Fruit fly (Drosophila melanogaster) whole organism, prepupa: ENCODE data around the gene wdb.

Experiments used
- CG10631 ChIP-seq: fragments of 200-800 bp; sonication (Bioruptor generic); optimal IDR thresholded peaks from 2 replicates; lab custom pipeline; 2016; ENCODE audit warnings: missing biosample characterization, missing genetic modification characterization
- CG10669 ChIP-seq: fragments of 200-800 bp; sonication (Bioruptor generic); optimal IDR thresholded peaks from 3 replicates; lab custom pipeline; 2018; ENCODE audit warnings: missing biosample characterization, mild to moderate bottlenecking, missing genetic modification characterization, moderate library complexity
- CG11902 ChIP-seq: fragments of 200-800 bp; sonication (Bioruptor generic); optimal IDR thresholded peaks from 3 replicates; lab custom pipeline; 2016; ENCODE audit warnings: missing biosample characterization, missing genetic modification characterization
- CG16779 ChIP-seq: fragments of 200-800 bp; sonication (Bioruptor generic); optimal IDR thresholded peaks from 3 replicates; lab custom pipeline; 2017; ENCODE audit warnings: missing biosample characterization, mild to moderate bottlenecking, missing genetic modification characterization
- CG3032 ChIP-seq: fragments of 200-800 bp; optimal IDR thresholded peaks from 2 replicates; lab custom pipeline; 2019; ENCODE audit warnings: missing biosample characterization, mild to moderate bottlenecking, missing genetic modification characterization, moderate library complexity
- CG6792 ChIP-seq: fragments of 200-800 bp; sonication (Bioruptor generic); optimal IDR thresholded peaks from 3 replicates; lab custom pipeline; 2016; ENCODE audit warnings: missing biosample characterization, missing genetic modification characterization
- CG6808 ChIP-seq: fragments of 200-800 bp; sonication (Bioruptor generic); optimal IDR thresholded peaks from 3 replicates; lab custom pipeline; 2017; ENCODE audit warnings: missing biosample characterization, missing genetic modification characterization, mild to moderate bottlenecking, moderate library complexity, missing genetic modification reagents
- CG6854 ChIP-seq: fragments of 200-800 bp; sonication (Bioruptor generic); optimal IDR thresholded peaks from 2 replicates; lab custom pipeline; 2017; ENCODE audit warnings: missing biosample characterization, mild to moderate bottlenecking, missing genetic modification characterization
- CG7368 ChIP-seq: fragments of 200-800 bp; sonication (Bioruptor generic); optimal IDR thresholded peaks from 3 replicates; lab custom pipeline; 2016; ENCODE audit warnings: missing biosample characterization, missing genetic modification characterization
- CG8119 ChIP-seq: fragments of 200-800 bp; sonication (Bioruptor generic); IDR thresholded peaks from 3 replicates; pipeline ENCODE4 v1.3.6; 2022; ENCODE audit warnings: missing biosample characterization, missing genetic modification characterization
- Eip75B ChIP-seq: fragments of 200-800 bp; sonication (Bioruptor generic); optimal IDR thresholded peaks from 3 replicates; lab custom pipeline; 2016; ENCODE audit warnings: missing biosample characterization, missing genetic modification characterization
- Eip93F ChIP-seq: fragments of 200-800 bp; sonication (Bioruptor generic); optimal IDR thresholded peaks from 2 replicates; lab custom pipeline; 2016; ENCODE audit warnings: missing biosample characterization, mild to moderate bottlenecking, missing genetic modification characterization
- Ets21C ChIP-seq: fragments of 200-800 bp; sonication (Bioruptor generic); optimal IDR thresholded peaks from 3 replicates; lab custom pipeline; 2016; ENCODE audit warnings: missing biosample characterization, missing genetic modification characterization
- Hr4 ChIP-seq: fragments of 200-800 bp; sonication (Bioruptor generic); optimal IDR thresholded peaks from 3 replicates; lab custom pipeline; 2016; ENCODE audit warnings: missing biosample characterization, missing genetic modification characterization
- Lpt ChIP-seq: fragments of 200-800 bp; sonication (Bioruptor generic); optimal IDR thresholded peaks from 3 replicates; lab custom pipeline; 2016; ENCODE audit warnings: missing biosample characterization, missing genetic modification characterization
- Met ChIP-seq: fragments of 200-800 bp; sonication (Bioruptor generic); optimal IDR thresholded peaks from 3 replicates; lab custom pipeline; 2016; ENCODE audit warnings: missing biosample characterization, missing genetic modification characterization
- Sox15 ChIP-seq: fragments of 200-800 bp; sonication (Bioruptor generic); optimal IDR thresholded peaks from 3 replicates; lab custom pipeline; 2016; ENCODE audit warnings: missing biosample characterization, missing genetic modification characterization
- achi ChIP-seq: fragments of 200-800 bp; sonication (Bioruptor generic); optimal IDR thresholded peaks from 3 replicates; lab custom pipeline; 2016; ENCODE audit warnings: missing biosample characterization, missing genetic modification characterization
- cyc ChIP-seq: fragments of 200-800 bp; sonication (Bioruptor generic); optimal IDR thresholded peaks from 3 replicates; lab custom pipeline; 2016; ENCODE audit warnings: missing biosample characterization, missing genetic modification characterization
- dac ChIP-seq: fragments of 200-800 bp; sonication (Bioruptor generic); optimal IDR thresholded peaks from 2 replicates; lab custom pipeline; 2017; ENCODE audit warnings: missing biosample characterization, mild to moderate bottlenecking, missing genetic modification characterization
- dsx ChIP-seq: fragments of 200-800 bp; optimal IDR thresholded peaks from 3 replicates; lab custom pipeline; 2019; ENCODE audit warnings: missing biosample characterization, mild to moderate bottlenecking, missing genetic modification characterization, moderate library complexity; ENCODE audit not compliant: poor library complexity, severe bottlenecking
- eg ChIP-seq: fragments of 200-800 bp; sonication (Bioruptor generic); IDR thresholded peaks from 3 replicates; pipeline ENCODE4 v1.3.6; 2022; ENCODE audit warnings: missing biosample characterization, missing genetic modification characterization
- fd85E ChIP-seq: fragments of 200-800 bp; sonication (Bioruptor generic); optimal IDR thresholded peaks from 3 replicates; lab custom pipeline; 2016; ENCODE audit warnings: missing biosample characterization, missing genetic modification characterization
- fkh ChIP-seq: fragments of 200-800 bp; sonication (Bioruptor generic); optimal IDR thresholded peaks from 3 replicates; lab custom pipeline; 2017; ENCODE audit warnings: missing biosample characterization, mild to moderate bottlenecking, missing genetic modification characterization, moderate library complexity
- net ChIP-seq: fragments of 200-800 bp; sonication (Bioruptor generic); optimal IDR thresholded peaks from 3 replicates; lab custom pipeline; 2016; ENCODE audit warnings: missing biosample characterization, missing genetic modification characterization
- pdm3 ChIP-seq: fragments of 200-800 bp; sonication (Bioruptor generic); optimal IDR thresholded peaks from 3 replicates; lab custom pipeline; 2016; ENCODE audit warnings: missing biosample characterization, missing genetic modification characterization
- ss ChIP-seq, 2 experiments: fragments of 200-800 bp; sonication (Bioruptor generic); optimal IDR thresholded peaks; 2 replicates in 1 of 2; 3 replicates in 1 of 2; lab custom pipeline; 2017 to 2018; ENCODE audit warnings: mild to moderate bottlenecking in 2 of 2, missing biosample characterization in 2 of 2, missing genetic modification characterization in 2 of 2, moderate library complexity in 1 of 2
- svp ChIP-seq: fragments of 200-800 bp; sonication (Bioruptor generic); peaks from one replicate; lab custom pipeline; 2016; ENCODE audit warnings: missing biosample characterization, missing genetic modification characterization

wdb gene

dm6 chr3R:27545752-27546151 lies 36.3 kb downstream of the wdb start, which contains the start of gene Gr98d:
Gene Gr98d (plus strand): TSS chr3R:27546052.
- TF ChIP-seq CG6792 (no peak), Eip93F (GFP tag; lab: Kevin White, UChicago) (no peak), fkh (GFP tag; lab: Kevin White, UChicago) (no peak), CG7368 (no peak), Ets21C (GFP tag; lab: Kevin White, UChicago) (no peak), CG6808 (no peak), dac (GFP tag; lab: Kevin White, UChicago) (no peak), CG8119 (GFP tag; lab: Robert Waterston, UW) (no peak), CG16779 (no peak), CG11902 (GFP tag; lab: Kevin White, UChicago) (no peak)
- TF ChIP-seq, all 60 proteins: peak for 0

dm6 chr3R:27544143-27544542 lies 37.9 kb downstream of the wdb start, which contains the start of gene Gr98c:
Gene Gr98c (plus strand): TSS chr3R:27544443.
- TF ChIP-seq CG10631 (GFP tag; lab: Kevin White, UChicago) (no peak), Eip93F (GFP tag; lab: Kevin White, UChicago) (no peak), cyc (GFP tag; lab: Kevin White, UChicago) (no peak), net (no peak), CG8119 (GFP tag; lab: Robert Waterston, UW) (no peak), CG6854 (GFP tag; lab: Kevin White, UChicago) (no peak), eg (GFP tag; lab: Robert Waterston, UW) (no peak)

- TF ChIP-seq ss (GFP tag; optimal IDR thresholded peaks at IDR 0.05; lab: Kevin White, UChicago) (no peak), CG8119 (GFP tag; lab: Robert Waterston, UW) (no peak), pdm3 (GFP tag; lab: Kevin White, UChicago) (no peak)
Observed at dm6 chr3R:27542197-27542596, 39.8 kb downstream of the wdb start, which contains the start of gene Gr98b. Gene Gr98b (plus strand): TSS chr3R:27542497.

dm6 chr3R:27533225-27533624 lies 48.8 kb downstream of the wdb start:
- TF ChIP-seq cyc (GFP tag; lab: Kevin White, UChicago) (no peak), fd85E (no peak), Eip75B (no peak), Sox15 (GFP tag; lab: Kevin White, UChicago) (no peak)

dm6 chr3R:27520415-27520916 lies 61.6 kb downstream of the wdb start, which contains the start of gene CG12885:
Gene CG12885 (plus strand): TSS chr3R:27520866.
- TF ChIP-seq fd85E, result no peak
- no peak for TF ChIP-seq achi
- TF ChIP-seq CG6854 (GFP tag; lab: Kevin White, UChicago), result no peak
- no peak for TF ChIP-seq Ets21C (GFP tag; lab: Kevin White, UChicago)
- no peak for TF ChIP-seq CG10631 (GFP tag; lab: Kevin White, UChicago)
- no peak for TF ChIP-seq CG8119 (GFP tag; lab: Robert Waterston, UW)
- no peak for TF ChIP-seq Hr4 (GFP tag; lab: Kevin White, UChicago)
- TF ChIP-seq Met (GFP tag; lab: Kevin White, UChicago), result no peak
- TF ChIP-seq CG10669, result no peak
- TF ChIP-seq Eip93F (GFP tag; lab: Kevin White, UChicago), result no peak
- no peak for TF ChIP-seq CG3032 (tag; lab: Kevin White, UChicago)
- no peak for TF ChIP-seq dsx (GFP tag; lab: Kevin White, UChicago)
- no peak for TF ChIP-seq cyc (GFP tag; lab: Kevin White, UChicago)

- TF ChIP-seq svp (GFP tag; lab: Kevin White, UChicago) (peak; percentile 58), Lpt (GFP tag; lab: Kevin White, UChicago) (no peak), fd85E (no peak), dsx (GFP tag; lab: Kevin White, UChicago) (no peak)
Observed at dm6 chr3R:27519879-27520278, 62.2 kb downstream of the wdb start.
